Worm (Caenorhabditis elegans) whole organism, L2 larva: ENCODE results near the gene C17C3.1.
A peak's percentile ranks its signal among the peaks of the same experiment; 100 is the strongest.
"Not testable (repeated sequence)": the region's sequence is repeated elsewhere in the genome, so short reads cannot be mapped to it uniquely, and the experiment has no call there.

Experiments
- C34F6.9 ChIP-seq: fragments of 150-350 bp; optimal IDR thresholded peaks from 2 replicates; lab custom pipeline; 2014; ENCODE audit warnings: missing biosample characterization, missing genetic modification characterization
- F13H6.1 ChIP-seq: sonication (generic microtip); optimal IDR thresholded peaks from 2 replicates; lab custom pipeline; 2016; ENCODE audit warnings: missing genetic modification characterization, missing compliant biosample characterization
- R02D3.7 ChIP-seq: fragments of 150-350 bp; optimal IDR thresholded peaks from 2 replicates; lab custom pipeline; 2014; ENCODE audit warnings: missing biosample characterization, missing genetic modification characterization
- ZK546.5 ChIP-seq: sonication (generic microtip); optimal IDR thresholded peaks from 2 replicates; lab custom pipeline; 2017; ENCODE audit warnings: missing biosample characterization, missing genetic modification characterization
- alr-1 ChIP-seq: fragments of 150-350 bp; optimal IDR thresholded peaks from 2 replicates; lab custom pipeline; 2014; ENCODE audit warnings: missing biosample characterization, missing genetic modification characterization
- blmp-1 ChIP-seq: sonication (generic microtip); optimal IDR thresholded peaks from 2 replicates; lab custom pipeline; 2017; ENCODE audit warnings: missing genetic modification characterization, mild to moderate bottlenecking, missing compliant biosample characterization, antibody characterized with exemption, moderate library complexity; ENCODE audit not compliant: insufficient read depth
- crh-2 ChIP-seq: sonication (generic microtip); optimal IDR thresholded peaks from 2 replicates; lab custom pipeline; 2017; ENCODE audit warnings: missing biosample characterization, missing genetic modification characterization
- dmd-4 ChIP-seq: sonication (generic microtip); optimal IDR thresholded peaks from 2 replicates; lab custom pipeline; 2017; ENCODE audit warnings: missing biosample characterization, missing genetic modification characterization
- elt-3 ChIP-seq: sonication (generic microtip); optimal IDR thresholded peaks from 2 replicates; lab custom pipeline; 2017; ENCODE audit warnings: missing biosample characterization, missing genetic modification characterization
- fos-1 ChIP-seq: fragments of 150-350 bp; optimal IDR thresholded peaks from 2 replicates; lab custom pipeline; 2014; ENCODE audit warnings: missing biosample characterization, missing genetic modification characterization
- gmeb-1 ChIP-seq: fragments of 150-350 bp; optimal IDR thresholded peaks from 2 replicates; lab custom pipeline; 2014; ENCODE audit warnings: missing biosample characterization, missing genetic modification characterization
- lin-13 ChIP-seq: fragments of 150-350 bp; optimal IDR thresholded peaks from 2 replicates; lab custom pipeline; 2014; ENCODE audit warnings: missing biosample characterization, missing genetic modification reagents, missing genetic modification characterization
- lin-39 ChIP-seq: fragments of 150-350 bp; optimal IDR thresholded peaks from 2 replicates; lab custom pipeline; 2014; ENCODE audit warnings: missing biosample characterization, missing genetic modification reagents, missing genetic modification characterization
- mab-5 ChIP-seq: fragments of 150-350 bp; optimal IDR thresholded peaks from 2 replicates; lab custom pipeline; 2014; ENCODE audit warnings: missing biosample characterization, missing genetic modification characterization
- mbf-1 ChIP-seq: sonication (generic microtip); optimal IDR thresholded peaks from 2 replicates; lab custom pipeline; 2017; ENCODE audit warnings: missing biosample characterization, missing genetic modification characterization
- nhr-10 ChIP-seq: sonication (generic microtip); optimal IDR thresholded peaks from 2 replicates; lab custom pipeline; 2017; ENCODE audit warnings: missing biosample characterization, missing genetic modification characterization
- nhr-12 ChIP-seq: fragments of 150-350 bp; optimal IDR thresholded peaks from 2 replicates; lab custom pipeline; 2014; ENCODE audit warnings: missing biosample characterization, missing genetic modification characterization
- nhr-129 ChIP-seq: fragments of 150-350 bp; optimal IDR thresholded peaks from 2 replicates; lab custom pipeline; 2014; ENCODE audit warnings: missing biosample characterization, missing genetic modification characterization
- nhr-21 ChIP-seq: fragments of 150-350 bp; optimal IDR thresholded peaks from 2 replicates; lab custom pipeline; 2014; ENCODE audit warnings: missing biosample characterization, missing genetic modification characterization
- nhr-25 ChIP-seq: fragments of 150-350 bp; sonication (generic microtip); optimal IDR thresholded peaks from 3 replicates; lab custom pipeline; 2014; ENCODE audit warnings: missing biosample characterization, missing genetic modification characterization
- nhr-6 ChIP-seq: fragments of 150-350 bp; optimal IDR thresholded peaks from 2 replicates; lab custom pipeline; 2014; ENCODE audit warnings: missing biosample characterization, missing genetic modification characterization
- nhr-77 ChIP-seq: fragments of 150-350 bp; optimal IDR thresholded peaks from 2 replicates; lab custom pipeline; 2014; ENCODE audit warnings: missing biosample characterization, missing genetic modification characterization
- peb-1 ChIP-seq: fragments of 150-350 bp; optimal IDR thresholded peaks from 2 replicates; lab custom pipeline; 2014; ENCODE audit warnings: missing biosample characterization, missing genetic modification characterization
- sem-4 ChIP-seq: fragments of 150-350 bp; optimal IDR thresholded peaks from 2 replicates; lab custom pipeline; 2014; ENCODE audit warnings: missing biosample characterization, missing genetic modification reagents, missing genetic modification characterization
- skn-1 ChIP-seq: sonication (generic microtip); optimal IDR thresholded peaks from 2 replicates; lab custom pipeline; 2017; ENCODE audit warnings: missing biosample characterization, missing genetic modification characterization
- sma-3 ChIP-seq: sonication (generic microtip); optimal IDR thresholded peaks from 2 replicates; lab custom pipeline; 2016; ENCODE audit warnings: missing genetic modification reagents, missing genetic modification characterization, missing compliant biosample characterization
- sma-9 ChIP-seq, 2 experiments: fragments of 150-350 bp in 1 of 2; sonication (generic microtip) in 1 of 2; optimal IDR thresholded peaks; 2 replicates each; lab custom pipeline; 2014 to 2016; ENCODE audit warnings: missing genetic modification characterization in 2 of 2, mild to moderate bottlenecking in 1 of 2, missing biosample characterization in 1 of 2, missing compliant biosample characterization in 1 of 2, missing genetic modification reagents in 1 of 2, moderate library complexity in 1 of 2
- snpc-4 ChIP-seq: fragments of 150-350 bp; optimal IDR thresholded peaks from 2 replicates; lab custom pipeline; 2014; ENCODE audit warnings: missing biosample characterization, missing genetic modification characterization
- unc-39 ChIP-seq: fragments of 150-350 bp; optimal IDR thresholded peaks from 2 replicates; lab custom pipeline; 2014; ENCODE audit warnings: missing biosample characterization, missing genetic modification characterization
- unc-55 ChIP-seq: fragments of 150-350 bp; sonication (generic microtip); optimal IDR thresholded peaks from 3 replicates; lab custom pipeline; 2014; ENCODE audit warnings: missing biosample characterization, missing genetic modification reagents, missing genetic modification characterization
- unc-62 ChIP-seq: fragments of 150-350 bp; optimal IDR thresholded peaks from 2 replicates; lab custom pipeline; 2014; ENCODE audit warnings: missing biosample characterization, missing genetic modification reagents, missing genetic modification characterization
- zag-1 ChIP-seq: fragments of 150-350 bp; optimal IDR thresholded peaks from 2 replicates; lab custom pipeline; 2014; ENCODE audit warnings: missing biosample characterization, missing genetic modification characterization
- ztf-1 ChIP-seq: fragments of 200-800 bp; sonication (Bioruptor generic); conservative IDR thresholded peaks from 2 replicates; pipeline ENCODE4 v1.3.6; 2022; ENCODE audit warnings: missing genetic modification characterization, missing compliant biosample characterization
- ztf-11 ChIP-seq: sonication (generic microtip); optimal IDR thresholded peaks from 2 replicates; lab custom pipeline; 2017; ENCODE audit warnings: missing biosample characterization, missing genetic modification characterization

Gene C17C3.1

DNA sequence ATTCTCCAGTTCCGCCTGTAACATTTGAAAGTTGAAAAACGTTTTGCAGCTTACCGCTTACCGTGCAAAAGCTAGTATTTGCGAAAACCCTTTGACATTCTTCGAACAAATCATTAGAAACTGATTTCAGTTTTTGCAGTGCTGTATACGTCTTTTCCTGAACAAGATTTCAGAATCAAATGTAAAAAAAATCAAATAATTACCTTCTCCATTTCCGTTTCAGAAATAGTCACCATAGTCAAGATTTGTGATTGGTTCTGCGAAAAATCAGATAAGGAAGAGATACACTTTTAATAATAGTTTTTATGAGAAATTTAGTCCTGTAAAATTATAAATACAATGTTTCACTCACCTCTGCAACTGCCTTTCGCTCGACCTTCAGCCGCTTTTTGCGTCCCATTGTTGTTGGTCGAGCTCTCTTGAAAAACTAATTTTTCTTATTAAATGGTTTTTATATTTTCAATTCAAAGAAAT lies 38.5 kb upstream of the C17C3.1 start, which contains the start of gene C17C3.9:
C17C3.9 (minus strand) TSS at position 424 of the 474 bp plus-strand sequence.
- no peak for TF ChIP-seq lin-39 (tag; lab: Kevin White, UChicago)
- no peak for TF ChIP-seq elt-3 (tag; lab: Kevin White, UChicago)
- no peak for TF ChIP-seq mbf-1
- no peak for TF ChIP-seq sma-9 (GFP tag; optimal IDR thresholded peaks at IDR 0.05; lab: Kevin White, UChicago)
- TF ChIP-seq sma-9 (tag; optimal IDR thresholded peaks at IDR 0.05; lab: Kevin White, UChicago): no peak
- TF ChIP-seq nhr-12 (tag; lab: Kevin White, UChicago): no peak
- no peak for TF ChIP-seq skn-1
- TF ChIP-seq fos-1 (tag; lab: Kevin White, UChicago): no peak
- no peak for TF ChIP-seq gmeb-1 (tag; lab: Kevin White, UChicago)
- TF ChIP-seq nhr-25 (tag; lab: Kevin White, UChicago): no peak
- TF ChIP-seq sma-3 (GFP tag; lab: Kevin White, UChicago): no peak
- TF ChIP-seq mab-5 (tag; lab: Kevin White, UChicago): no peak
- TF ChIP-seq nhr-77 (tag; lab: Kevin White, UChicago): no peak
- TF ChIP-seq ZK546.5 (tag; lab: Kevin White, UChicago): no peak

DNA sequence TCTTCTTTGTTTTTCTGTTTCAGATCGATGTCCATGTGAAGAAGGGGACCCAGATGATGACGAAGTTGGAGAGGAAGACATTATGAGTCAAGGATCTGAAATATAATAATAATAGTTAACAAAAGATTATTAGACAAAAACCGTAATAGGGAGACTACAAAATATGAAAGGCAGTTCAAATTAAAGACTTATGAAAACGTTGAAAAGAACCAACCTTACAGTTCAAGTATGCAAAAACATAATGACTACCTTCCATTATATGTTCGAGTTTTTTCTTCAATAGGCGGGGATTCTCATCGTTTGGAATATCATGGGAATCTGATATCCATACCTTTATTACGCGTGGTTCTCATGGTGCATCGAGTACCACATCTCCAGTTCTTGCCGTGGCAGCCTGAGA lies 36.7 kb upstream of the C17C3.1 start, which contains the start of gene hlh-26:
hlh-26 (minus strand) TSS at position 101 of the 400 bp plus-strand sequence.
- no peak for TF ChIP-seq nhr-12 (tag; lab: Kevin White, UChicago)
- TF ChIP-seq ztf-11 (tag; lab: Kevin White, UChicago): no peak
- no peak for TF ChIP-seq sma-9 (GFP tag; optimal IDR thresholded peaks at IDR 0.05; lab: Kevin White, UChicago)
- no peak for TF ChIP-seq sma-9 (tag; optimal IDR thresholded peaks at IDR 0.05; lab: Kevin White, UChicago)
- TF ChIP-seq snpc-4 (tag; lab: Kevin White, UChicago): no peak
- TF ChIP-seq alr-1: no peak
- no peak for TF ChIP-seq elt-3 (tag; lab: Kevin White, UChicago)
- no peak for TF ChIP-seq dmd-4 (tag; lab: Kevin White, UChicago)
- no peak for TF ChIP-seq lin-13 (GFP tag; lab: Kevin White, UChicago)
- TF ChIP-seq F13H6.1 (tag; lab: Kevin White, UChicago): no peak
- TF ChIP-seq C34F6.9 (tag; lab: Kevin White, UChicago): no peak
- TF ChIP-seq mbf-1: no peak
- no peak for TF ChIP-seq fos-1 (tag; lab: Kevin White, UChicago)
- no peak for TF ChIP-seq peb-1 (tag; lab: Kevin White, UChicago)

DNA sequence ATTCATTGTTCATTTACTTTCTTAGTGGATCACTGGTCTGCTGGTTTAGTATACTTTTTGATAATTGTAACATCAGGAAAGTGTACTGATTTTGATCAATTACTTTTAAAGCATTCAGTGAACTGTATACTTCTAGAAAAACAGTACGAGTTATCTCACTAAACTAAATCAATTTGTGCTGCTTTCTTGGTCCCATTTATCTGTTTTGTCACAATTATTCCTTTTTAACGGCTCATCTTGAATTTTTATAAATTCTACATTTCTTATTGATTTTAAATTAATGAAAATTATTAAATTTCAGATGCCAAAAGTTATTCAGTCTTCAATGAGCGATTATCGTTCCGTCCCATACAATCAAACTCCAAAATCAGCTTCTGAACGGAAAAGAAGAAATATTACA lies 35.4 kb upstream of the C17C3.1 start, which contains the start of gene hlh-25:
hlh-25 (plus strand) TSS at position 301 of the 400 bp plus-strand sequence.
- TF ChIP-seq R02D3.7, nhr-21, unc-39 (tag; lab: Kevin White, UChicago): not testable (repeated sequence)

DNA sequence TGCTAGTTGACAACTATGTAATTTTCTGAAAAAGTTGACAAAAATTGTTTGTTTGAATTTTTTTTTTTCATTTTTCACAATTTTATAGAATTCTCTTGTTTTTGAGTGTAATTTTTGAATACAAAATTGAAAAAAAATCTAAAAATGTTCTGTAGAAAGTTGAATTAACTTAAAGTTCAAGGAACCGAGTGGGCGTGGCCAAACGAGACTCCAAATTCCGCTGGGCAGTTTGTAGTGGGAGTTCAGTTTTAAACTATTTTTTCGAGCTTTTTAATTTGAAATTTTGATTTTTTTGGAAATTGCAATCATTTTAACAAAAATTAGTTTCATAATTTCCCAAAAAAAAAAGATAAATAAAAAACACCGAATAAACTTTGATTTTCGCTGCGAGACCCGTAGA lies 33.3 kb upstream of the C17C3.1 start:
- TF ChIP-seq nhr-129 (no peak), sem-4 (tag; lab: Kevin White, UChicago) (no peak), F13H6.1 (tag; lab: Kevin White, UChicago) (no peak), fos-1 (tag; lab: Kevin White, UChicago) (no peak), crh-2 (tag; lab: Kevin White, UChicago) (no peak), unc-39 (tag; lab: Kevin White, UChicago) (no peak), skn-1 (no peak), ztf-1 (no peak), nhr-6 (tag; lab: Kevin White, UChicago) (no peak), elt-3 (tag; lab: Kevin White, UChicago) (no peak), dmd-4 (tag; lab: Kevin White, UChicago) (no peak), nhr-12 (tag; lab: Kevin White, UChicago) (no peak), zag-1 (tag; lab: Kevin White, UChicago) (no peak), alr-1 (no peak), nhr-10 (no peak), nhr-77 (tag; lab: Kevin White, UChicago) (no peak), gmeb-1 (tag; lab: Kevin White, UChicago) (no peak), unc-62 (GFP tag; lab: Kevin White, UChicago) (no peak), blmp-1 (tag; lab: Kevin White, UChicago) (no peak), ztf-11 (tag; lab: Kevin White, UChicago) (no peak)

DNA sequence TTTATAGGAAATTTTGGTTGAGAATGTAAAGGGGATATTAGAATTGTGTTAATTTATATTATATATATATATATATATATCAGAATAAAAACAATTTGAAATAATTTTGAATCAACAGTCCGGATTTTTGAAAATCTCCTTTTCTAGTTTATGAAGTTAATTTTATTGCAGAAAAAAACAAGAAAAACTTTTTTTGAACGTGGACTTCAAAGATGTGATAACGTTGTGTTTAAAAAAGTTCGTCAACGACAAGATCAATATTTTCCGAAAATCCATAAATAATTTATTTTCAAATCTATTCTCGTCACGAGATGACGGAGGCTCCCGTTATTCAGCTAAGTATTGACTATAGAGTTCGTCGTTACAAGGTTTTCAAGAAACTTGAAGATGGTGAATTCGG lies 32.8 kb upstream of the C17C3.1 start, which contains the start of gene C17C3.11:
C17C3.11 (plus strand) TSS at position 301 of the 400 bp plus-strand sequence.
- TF ChIP-seq ztf-1 (no peak), ZK546.5 (tag; lab: Kevin White, UChicago) (no peak), unc-55 (GFP tag; lab: Kevin White, UChicago) (peak; percentile 46)
